Worm (Caenorhabditis elegans): Measurements from ENCODE around the gene sap-140.

ce11 chrIII:7548963-7549362 lies 49.4 kb downstream of the sap-140 start:
- no peak for TF ChIP-seq T20F7.1 (GFP tag; optimal IDR thresholded peaks at IDR 0.05)
- TF ChIP-seq nhr-25 (tag; optimal IDR thresholded peaks at IDR 0.05; ENCODE audit: borderline replicate concordance, insufficient read depth): no peak

All from whole organism, L4 larva.